Comparison of ENCODE assay signal across 8 worm cellular contexts in genomic region chrV:8302522-8302921, ce11.
TF ChIP-seq lines count a peak whose summit lies in the region.

Gene sel-9 (minus strand): TSS chrV:8302580.

TF ChIP-seq in whole organism, L1 larva, 84 proteins besides CTCF, POLR2A, EP300 and RAD21 (continues in another document):
- TF ChIP-seq aly-2 (tag; optimal IDR thresholded peaks at IDR 0.05; lab: Kevin White, UChicago) (no peak), swsn-7 (tag; optimal IDR thresholded peaks at IDR 0.05; lab: Kevin White, UChicago) (peak; percentile 56), mef-2 (tag; optimal IDR thresholded peaks at IDR 0.05; lab: Kevin White, UChicago) (no peak), alr-1 (tag; optimal IDR thresholded peaks at IDR 0.05; lab: Kevin White, UChicago; ENCODE audit: borderline replicate concordance) (no peak), tbx-2 (tag; optimal IDR thresholded peaks at IDR 0.05; lab: Kevin White, UChicago) (peak; percentile 48), unc-30 (tag; optimal IDR thresholded peaks at IDR 0.05; lab: Kevin White, UChicago) (no peak), ceh-8 (GFP tag; optimal IDR thresholded peaks at IDR 0.05; lab: Kevin White, UChicago) (no peak), fkh-8 (tag; optimal IDR thresholded peaks at IDR 0.05; lab: Kevin White, UChicago) (no peak), lin-14 (GFP tag; optimal IDR thresholded peaks at IDR 0.05; lab: Kevin White, UChicago) (peak; percentile 47), nhr-76 (tag; optimal IDR thresholded peaks at IDR 0.05; lab: Kevin White, UChicago) (no peak), ama-1 (optimal IDR thresholded peaks at IDR 0.05; lab: Kevin White, UChicago) (peak; percentile 14)

TF ChIP-seq in whole organism, L2 larva, 48 proteins besides CTCF, POLR2A, EP300 and RAD21 (continues in another document):
- TF ChIP-seq lsy-2 (tag; optimal IDR thresholded peaks at IDR 0.05; lab: Kevin White, UChicago) = peak in 1 of 2 experiments; percentile 73
- peak; percentile 19 for TF ChIP-seq lin-13 (GFP tag; optimal IDR thresholded peaks at IDR 0.05; lab: Kevin White, UChicago)
- TF ChIP-seq skn-1 (tag; optimal IDR thresholded peaks at IDR 0.05; lab: Kevin White, UChicago) = no peak
- peak; percentile 24 for TF ChIP-seq sma-3 (GFP tag; optimal IDR thresholded peaks at IDR 0.05; lab: Kevin White, UChicago)
- TF ChIP-seq F13H6.1 (tag; optimal IDR thresholded peaks at IDR 0.05; lab: Kevin White, UChicago) = peak; percentile 10
- no peak for TF ChIP-seq nhr-6 (tag; optimal IDR thresholded peaks at IDR 0.05; lab: Kevin White, UChicago)
- no peak for TF ChIP-seq mab-5 (tag; optimal IDR thresholded peaks at IDR 0.05; lab: Kevin White, UChicago)
- no peak for TF ChIP-seq ztf-4 (tag; optimal IDR thresholded peaks at IDR 0.05; lab: Kevin White, UChicago)
- TF ChIP-seq C34F6.9 (tag; optimal IDR thresholded peaks at IDR 0.05; lab: Kevin White, UChicago) = peak; percentile 57
- peak; percentile 45 for TF ChIP-seq nhr-129 (tag; optimal IDR thresholded peaks at IDR 0.05; lab: Kevin White, UChicago)
- peak; percentile 50 for TF ChIP-seq sma-9 (GFP tag; optimal IDR thresholded peaks at IDR 0.05; lab: Kevin White, UChicago)
- TF ChIP-seq sma-9 (tag; optimal IDR thresholded peaks at IDR 0.05; lab: Kevin White, UChicago) = no peak

TF ChIP-seq in whole organism, L3 larva, 47 proteins besides CTCF, POLR2A, EP300 and RAD21:
- peak; percentile 74 for TF ChIP-seq lin-15B (tag; optimal IDR thresholded peaks at IDR 0.05; lab: Kevin White, UChicago)
- peak; percentile 54 for TF ChIP-seq nfya-1 (tag; optimal IDR thresholded peaks at IDR 0.05; lab: Kevin White, UChicago; ENCODE audit: insufficient read depth)
- no peak for TF ChIP-seq fkh-10 (GFP tag; optimal IDR thresholded peaks at IDR 0.05; lab: Kevin White, UChicago)
- peak; percentile 60 for TF ChIP-seq pha-4 (tag; optimal IDR thresholded peaks at IDR 0.05; lab: Kevin White, UChicago)
- TF ChIP-seq nhr-23 (tag; optimal IDR thresholded peaks at IDR 0.05; lab: Kevin White, UChicago) = peak; percentile 46
- peak; percentile 9 for TF ChIP-seq ceh-28 (tag; optimal IDR thresholded peaks at IDR 0.05; lab: Kevin White, UChicago)
- peak; percentile 22 for TF ChIP-seq elt-2 (tag; optimal IDR thresholded peaks at IDR 0.05; lab: Kevin White, UChicago)
- no peak for TF ChIP-seq daf-12 (tag; optimal IDR thresholded peaks at IDR 0.05; lab: Kevin White, UChicago)
- no peak for TF ChIP-seq ZK546.5 (tag; optimal IDR thresholded peaks at IDR 0.05; lab: Kevin White, UChicago)
- TF ChIP-seq skn-1 (tag; optimal IDR thresholded peaks at IDR 0.05; lab: Kevin White, UChicago) = peak; percentile 16

TF ChIP-seq in whole organism, L4 larva, 104 proteins besides CTCF, POLR2A, EP300 and RAD21:
- TF ChIP-seq nhr-10 (tag; optimal IDR thresholded peaks at IDR 0.05; lab: Kevin White, UChicago) (no peak), vab-7 (GFP tag; IDR thresholded peaks at IDR 0.05; lab: Robert Waterston, UW) (no peak), mep-1 (tag; optimal IDR thresholded peaks at IDR 0.05; lab: Kevin White, UChicago) (peak; percentile 45), hlh-30 (tag; optimal IDR thresholded peaks at IDR 0.05; lab: Kevin White, UChicago; ENCODE audit: insufficient read depth) (peak; percentile 38), daf-16 (GFP tag; optimal IDR thresholded peaks at IDR 0.05; lab: Kevin White, UChicago) (no peak), daf-16 (tag; optimal IDR thresholded peaks at IDR 0.05; lab: Kevin White, UChicago) (peak; percentile 27), dpl-1 (GFP tag; optimal IDR thresholded peaks at IDR 0.05; lab: Kevin White, UChicago) (peak; percentile 89), dve-1 (tag; optimal IDR thresholded peaks at IDR 0.05; lab: Kevin White, UChicago; ENCODE audit: insufficient read depth) (peak; percentile 37), T20F7.1 (GFP tag; optimal IDR thresholded peaks at IDR 0.05; lab: Kevin White, UChicago) (peak; percentile 97), aha-1 (tag; lab: Kevin White, UChicago) (peak; percentile 67)

TF ChIP-seq in whole organism, late embryonic, 69 proteins besides CTCF, POLR2A, EP300 and RAD21:
- TF ChIP-seq odd-2 (tag; optimal IDR thresholded peaks at IDR 0.05; lab: Kevin White, UChicago) = no peak
- TF ChIP-seq elt-2 (tag; optimal IDR thresholded peaks at IDR 0.05; lab: Kevin White, UChicago) = peak; percentile 6

TF ChIP-seq in whole organism, midembryonic, 9 proteins besides CTCF, POLR2A, EP300 and RAD21:
- TF ChIP-seq T22C8.4 (GFP tag; IDR thresholded peaks at IDR 0.05; lab: Robert Waterston, UW) (no peak), med-1 (GFP tag; optimal IDR thresholded peaks at IDR 0.05; lab: Kevin White, UChicago; ENCODE audit: insufficient read depth) (no peak), tab-1 (GFP tag; IDR thresholded peaks at IDR 0.05; lab: Robert Waterston, UW) (no peak), ztf-23 (GFP tag; IDR thresholded peaks at IDR 0.05; lab: Robert Waterston, UW) (0 out of 2 replicates have a peak, but pooled peaks have one; percentile 7)
TF ChIP-seq in whole organism, midembryonic: peak in this region for 1.

TF ChIP-seq in whole organism, mixed stage, embryonic, 35 proteins besides CTCF, POLR2A, EP300 and RAD21:
- TF ChIP-seq ces-1 (GFP tag; optimal IDR thresholded peaks at IDR 0.05; lab: Kevin White, UChicago) (no peak), zip-8 (tag; optimal IDR thresholded peaks at IDR 0.05; lab: Kevin White, UChicago) (no peak), unc-120 (tag; optimal IDR thresholded peaks at IDR 0.05; lab: Kevin White, UChicago; ENCODE audit: poor library complexity, severe bottlenecking) (peak; percentile 5), mep-1 (tag; optimal IDR thresholded peaks at IDR 0.05; lab: Kevin White, UChicago) (peak; percentile 39), mls-2 (tag; optimal IDR thresholded peaks at IDR 0.05; lab: Kevin White, UChicago) (no peak), lsy-2 (tag; optimal IDR thresholded peaks at IDR 0.05; lab: Kevin White, UChicago) (peak; percentile 15), elt-1 (tag; optimal IDR thresholded peaks at IDR 0.05; lab: Kevin White, UChicago; ENCODE audit: borderline replicate concordance, insufficient read depth) (no peak), mab-5 (tag; optimal IDR thresholded peaks at IDR 0.05; lab: Kevin White, UChicago) (no peak), nhr-237 (tag; optimal IDR thresholded peaks at IDR 0.05; lab: Kevin White, UChicago) (peak; percentile 35), ztf-11 (tag; optimal IDR thresholded peaks at IDR 0.05; lab: Kevin White, UChicago) (no peak)

TF ChIP-seq in whole organism, young adult, 124 proteins besides CTCF, POLR2A, EP300 and RAD21:
- TF ChIP-seq efl-1 (GFP tag; optimal IDR thresholded peaks at IDR 0.05; lab: Kevin White, UChicago) (peak; percentile 35), egl-44 (GFP tag; IDR thresholded peaks at IDR 0.05; lab: Robert Waterston, UW) (no peak), dpl-1 (GFP tag; optimal IDR thresholded peaks at IDR 0.05; lab: Kevin White, UChicago) (peak; percentile 50), F10E7.11 (tag; optimal IDR thresholded peaks at IDR 0.05; lab: Kevin White, UChicago) (no peak), C06A6.2 (GFP tag; conservative IDR thresholded peaks at IDR 0.05; lab: Robert Waterston, UW) (no peak), lin-54 (GFP tag; optimal IDR thresholded peaks at IDR 0.05; lab: Kevin White, UChicago) (peak; percentile 54), ztf-18 (tag; optimal IDR thresholded peaks at IDR 0.05; lab: Kevin White, UChicago) (no peak), lin-35 (GFP tag; optimal IDR thresholded peaks at IDR 0.05; lab: Kevin White, UChicago) (no peak), attf-3 (GFP tag; conservative IDR thresholded peaks at IDR 0.05; lab: Robert Waterston, UW) (peak; percentile 95), let-607 (tag; optimal IDR thresholded peaks at IDR 0.05; lab: Kevin White, UChicago) (peak in 1 of 2 experiments; percentile 70), nhr-80 (tag; optimal IDR thresholded peaks at IDR 0.05; lab: Kevin White, UChicago) (no peak), F39B2.1 (GFP tag; IDR thresholded peaks at IDR 0.05; lab: Robert Waterston, UW) (no peak), snpc-4 (GFP tag; optimal IDR thresholded peaks at IDR 0.05; lab: Kevin White, UChicago) (no peak), snpc-4 (tag; optimal IDR thresholded peaks at IDR 0.05; lab: Kevin White, UChicago) (peak in 1 of 4 experiments; percentile 11), die-1 (tag; optimal IDR thresholded peaks at IDR 0.05; lab: Kevin White, UChicago) (no peak), bed-1 (GFP tag; IDR thresholded peaks at IDR 0.05; lab: Robert Waterston, UW) (no peak), egrh-3 (GFP tag; IDR thresholded peaks at IDR 0.05; lab: Robert Waterston, UW) (no peak), hlh-12 (tag; optimal IDR thresholded peaks at IDR 0.05; lab: Kevin White, UChicago) (no peak), F49E8.2 (tag; optimal IDR thresholded peaks at IDR 0.05; lab: Kevin White, UChicago; ENCODE audit: insufficient read depth) (no peak), hmg-1.2 (GFP tag; IDR thresholded peaks at IDR 0.05; lab: Robert Waterston, UW) (no peak), tbx-9 (tag; optimal IDR thresholded peaks at IDR 0.05; lab: Kevin White, UChicago; ENCODE audit: borderline replicate concordance) (no peak), B0035.1 (tag; optimal IDR thresholded peaks at IDR 0.05; lab: Kevin White, UChicago) (no peak), cebp-1 (GFP tag; IDR thresholded peaks at IDR 0.05; lab: Robert Waterston, UW) (no peak), cebp-1 (tag; optimal IDR thresholded peaks at IDR 0.05; lab: Kevin White, UChicago) (peak; percentile 33), aptf-3 (GFP tag; IDR thresholded peaks at IDR 0.05; lab: Robert Waterston, UW) (no peak), ccch-3 (GFP tag; optimal IDR thresholded peaks at IDR 0.05; lab: Kevin White, UChicago) (no peak)
